Worm (Caenorhabditis elegans) whole organism, L2 larva: ENCODE data around the gene pitr-5.

Experiments used
- C34F6.9 ChIP-seq: fragments of 150-350 bp; optimal IDR thresholded peaks from 2 replicates; lab custom pipeline; 2014; ENCODE audit warnings: missing biosample characterization, missing genetic modification characterization
- F13H6.1 ChIP-seq: sonication (generic microtip); optimal IDR thresholded peaks from 2 replicates; lab custom pipeline; 2016; ENCODE audit warnings: missing genetic modification characterization, missing compliant biosample characterization
- Y55F3AM.14 ChIP-seq: fragments of 200-800 bp; sonication (Bioruptor generic); optimal IDR thresholded peaks from 2 replicates; lab custom pipeline; 2018; ENCODE audit warnings: mild to moderate bottlenecking, missing genetic modification characterization, missing compliant biosample characterization
- ZK546.5 ChIP-seq: sonication (generic microtip); optimal IDR thresholded peaks from 2 replicates; lab custom pipeline; 2017; ENCODE audit warnings: missing biosample characterization, missing genetic modification characterization
- alr-1 ChIP-seq: fragments of 150-350 bp; optimal IDR thresholded peaks from 2 replicates; lab custom pipeline; 2014; ENCODE audit warnings: missing biosample characterization, missing genetic modification characterization
- ama-1 ChIP-seq: fragments of 150-350 bp; optimal IDR thresholded peaks from 2 replicates; lab custom pipeline; 2018; ENCODE audit warnings: inconsistent platforms
- blmp-1 ChIP-seq: sonication (generic microtip); optimal IDR thresholded peaks from 2 replicates; lab custom pipeline; 2017; ENCODE audit warnings: missing genetic modification characterization, mild to moderate bottlenecking, missing compliant biosample characterization, antibody characterized with exemption, moderate library complexity; ENCODE audit not compliant: insufficient read depth
- ceh-16 ChIP-seq: fragments of 150-350 bp; optimal IDR thresholded peaks from 2 replicates; lab custom pipeline; 2014; ENCODE audit warnings: missing biosample characterization, missing genetic modification characterization
- ceh-82 ChIP-seq: fragments of 150-350 bp; optimal IDR thresholded peaks from 2 replicates; lab custom pipeline; 2014; ENCODE audit warnings: missing biosample characterization, missing genetic modification characterization
- crh-2 ChIP-seq: sonication (generic microtip); optimal IDR thresholded peaks from 2 replicates; lab custom pipeline; 2017; ENCODE audit warnings: missing biosample characterization, missing genetic modification characterization
- dmd-4 ChIP-seq: sonication (generic microtip); optimal IDR thresholded peaks from 2 replicates; lab custom pipeline; 2017; ENCODE audit warnings: missing biosample characterization, missing genetic modification characterization
- egl-27 ChIP-seq: sonication (generic microtip); optimal IDR thresholded peaks from 3 replicates; lab custom pipeline; 2017; ENCODE audit warnings: missing biosample characterization, missing genetic modification reagents, missing genetic modification characterization
- elt-3 ChIP-seq: sonication (generic microtip); optimal IDR thresholded peaks from 2 replicates; lab custom pipeline; 2017; ENCODE audit warnings: missing biosample characterization, missing genetic modification characterization
- fos-1 ChIP-seq: fragments of 150-350 bp; optimal IDR thresholded peaks from 2 replicates; lab custom pipeline; 2014; ENCODE audit warnings: missing biosample characterization, missing genetic modification characterization
- gmeb-1 ChIP-seq: fragments of 150-350 bp; optimal IDR thresholded peaks from 2 replicates; lab custom pipeline; 2014; ENCODE audit warnings: missing biosample characterization, missing genetic modification characterization
- lin-11 ChIP-seq: fragments of 150-350 bp; sonication (generic microtip); optimal IDR thresholded peaks from 2 replicates; lab custom pipeline; 2014; ENCODE audit warnings: missing biosample characterization, missing genetic modification characterization, inconsistent platforms, mixed read lengths
- lin-13 ChIP-seq: fragments of 150-350 bp; optimal IDR thresholded peaks from 2 replicates; lab custom pipeline; 2014; ENCODE audit warnings: missing biosample characterization, missing genetic modification reagents, missing genetic modification characterization
- lin-39 ChIP-seq: fragments of 150-350 bp; optimal IDR thresholded peaks from 2 replicates; lab custom pipeline; 2014; ENCODE audit warnings: missing biosample characterization, missing genetic modification reagents, missing genetic modification characterization
- lsy-2 ChIP-seq, 2 experiments: fragments of 150-350 bp in 1 of 2; sonication (generic microtip) in 1 of 2; optimal IDR thresholded peaks; 2 replicates each; lab custom pipeline; 2014 to 2017; ENCODE audit warnings: missing biosample characterization in 2 of 2, missing genetic modification characterization in 2 of 2
- mab-5 ChIP-seq: fragments of 150-350 bp; optimal IDR thresholded peaks from 2 replicates; lab custom pipeline; 2014; ENCODE audit warnings: missing biosample characterization, missing genetic modification characterization
- mbf-1 ChIP-seq: sonication (generic microtip); optimal IDR thresholded peaks from 2 replicates; lab custom pipeline; 2017; ENCODE audit warnings: missing biosample characterization, missing genetic modification characterization
- mdl-1 ChIP-seq, 2 experiments: fragments of 150-350 bp in 1 of 2; sonication (generic microtip) in 1 of 2; optimal IDR thresholded peaks; 2 replicates each; lab custom pipeline; 2017; ENCODE audit warnings: missing biosample characterization in 2 of 2, missing genetic modification characterization in 2 of 2
- nhr-10 ChIP-seq: sonication (generic microtip); optimal IDR thresholded peaks from 2 replicates; lab custom pipeline; 2017; ENCODE audit warnings: missing biosample characterization, missing genetic modification characterization
- nhr-129 ChIP-seq: fragments of 150-350 bp; optimal IDR thresholded peaks from 2 replicates; lab custom pipeline; 2014; ENCODE audit warnings: missing biosample characterization, missing genetic modification characterization
- nhr-21 ChIP-seq: fragments of 150-350 bp; optimal IDR thresholded peaks from 2 replicates; lab custom pipeline; 2014; ENCODE audit warnings: missing biosample characterization, missing genetic modification characterization
- nhr-23 ChIP-seq: fragments of 150-350 bp; optimal IDR thresholded peaks from 2 replicates; lab custom pipeline; 2014; ENCODE audit warnings: missing biosample characterization, missing genetic modification reagents, missing genetic modification characterization
- nhr-25 ChIP-seq: fragments of 150-350 bp; sonication (generic microtip); optimal IDR thresholded peaks from 3 replicates; lab custom pipeline; 2014; ENCODE audit warnings: missing biosample characterization, missing genetic modification characterization
- nhr-6 ChIP-seq: fragments of 150-350 bp; optimal IDR thresholded peaks from 2 replicates; lab custom pipeline; 2014; ENCODE audit warnings: missing biosample characterization, missing genetic modification characterization
- nhr-77 ChIP-seq: fragments of 150-350 bp; optimal IDR thresholded peaks from 2 replicates; lab custom pipeline; 2014; ENCODE audit warnings: missing biosample characterization, missing genetic modification characterization
- sem-4 ChIP-seq: fragments of 150-350 bp; optimal IDR thresholded peaks from 2 replicates; lab custom pipeline; 2014; ENCODE audit warnings: missing biosample characterization, missing genetic modification reagents, missing genetic modification characterization
- skn-1 ChIP-seq: sonication (generic microtip); optimal IDR thresholded peaks from 2 replicates; lab custom pipeline; 2017; ENCODE audit warnings: missing biosample characterization, missing genetic modification characterization
- sma-3 ChIP-seq: sonication (generic microtip); optimal IDR thresholded peaks from 2 replicates; lab custom pipeline; 2016; ENCODE audit warnings: missing genetic modification reagents, missing genetic modification characterization, missing compliant biosample characterization
- sma-9 ChIP-seq, 2 experiments: fragments of 150-350 bp in 1 of 2; sonication (generic microtip) in 1 of 2; optimal IDR thresholded peaks; 2 replicates each; lab custom pipeline; 2014 to 2016; ENCODE audit warnings: missing genetic modification characterization in 2 of 2, mild to moderate bottlenecking in 1 of 2, missing biosample characterization in 1 of 2, missing compliant biosample characterization in 1 of 2, missing genetic modification reagents in 1 of 2, moderate library complexity in 1 of 2
- snpc-4 ChIP-seq: fragments of 150-350 bp; optimal IDR thresholded peaks from 2 replicates; lab custom pipeline; 2014; ENCODE audit warnings: missing biosample characterization, missing genetic modification characterization
- unc-39 ChIP-seq: fragments of 150-350 bp; optimal IDR thresholded peaks from 2 replicates; lab custom pipeline; 2014; ENCODE audit warnings: missing biosample characterization, missing genetic modification characterization
- unc-55 ChIP-seq: fragments of 150-350 bp; sonication (generic microtip); optimal IDR thresholded peaks from 3 replicates; lab custom pipeline; 2014; ENCODE audit warnings: missing biosample characterization, missing genetic modification reagents, missing genetic modification characterization
- zag-1 ChIP-seq: fragments of 150-350 bp; optimal IDR thresholded peaks from 2 replicates; lab custom pipeline; 2014; ENCODE audit warnings: missing biosample characterization, missing genetic modification characterization
- ztf-1 ChIP-seq: fragments of 200-800 bp; sonication (Bioruptor generic); conservative IDR thresholded peaks from 2 replicates; pipeline ENCODE4 v1.3.6; 2022; ENCODE audit warnings: missing genetic modification characterization, missing compliant biosample characterization
- ztf-11 ChIP-seq: sonication (generic microtip); optimal IDR thresholded peaks from 2 replicates; lab custom pipeline; 2017; ENCODE audit warnings: missing biosample characterization, missing genetic modification characterization
- ztf-4 ChIP-seq: fragments of 150-350 bp; optimal IDR thresholded peaks from 2 replicates; lab custom pipeline; 2014; ENCODE audit warnings: missing biosample characterization, missing genetic modification characterization

pitr-5 gene

ce11 chrV:7196037-7196436 is 11.4 kb downstream of the pitr-5 start, which contains the start of gene attf-2:
attf-2 (minus strand) TSS chrV:7196137.
- TF ChIP-seq ceh-82 (no peak), nhr-23 (tag; lab: Kevin White, UChicago) (no peak), alr-1 (tag; lab: Kevin White, UChicago) (no peak), unc-39 (tag; lab: Kevin White, UChicago) (no peak), fos-1 (no peak), lin-39 (tag; lab: Kevin White, UChicago) (no peak), crh-2 (tag; lab: Kevin White, UChicago) (no peak), lsy-2 (tag; optimal IDR thresholded peaks at IDR 0.05; lab: Kevin White, UChicago) (no peak), gmeb-1 (tag; lab: Kevin White, UChicago) (no peak), unc-55 (GFP tag; lab: Kevin White, UChicago) (no peak), C34F6.9 (tag; lab: Kevin White, UChicago) (no peak)

ce11 chrV:7196498-7196966 is 11.9 kb downstream of the pitr-5 start, which contains the start of gene F09G2.2:
F09G2.2 (plus strand) TSS chrV:7196916.
- TF ChIP-seq ztf-1 (GFP tag; lab: Robert Waterston, UW) (no peak), mbf-1 (tag; lab: Kevin White, UChicago) (no peak), dmd-4 (no peak), nhr-77 (peak; percentile 45), nhr-129 (peak; percentile 90), ZK546.5 (peak; percentile 31), sem-4 (tag; lab: Kevin White, UChicago) (peak; percentile 84), lin-13 (GFP tag; lab: Kevin White, UChicago) (peak; percentile 94), ceh-16 (tag; lab: Kevin White, UChicago) (peak; percentile 91), Y55F3AM.14 (GFP tag; lab: Kevin White, UChicago) (peak; percentile 33), elt-3 (tag; lab: Kevin White, UChicago) (no peak), crh-2 (tag; lab: Kevin White, UChicago) (peak; percentile 95), mdl-1 (tag; optimal IDR thresholded peaks at IDR 0.05; lab: Kevin White, UChicago) (peak in 1 of 2 experiments; percentile 48), skn-1 (tag; lab: Kevin White, UChicago) (no peak), unc-55 (GFP tag; lab: Kevin White, UChicago) (peak; percentile 96), ceh-82 (peak; percentile 47), snpc-4 (tag; lab: Kevin White, UChicago) (peak; percentile 71), sma-3 (GFP tag; lab: Kevin White, UChicago) (peak; percentile 93), ama-1 (lab: Kevin White, UChicago) (peak; percentile 64), blmp-1 (tag; lab: Kevin White, UChicago) (peak; percentile 76), F13H6.1 (peak; percentile 89), nhr-21 (tag; lab: Kevin White, UChicago) (peak; percentile 88), egl-27 (tag; lab: Kevin White, UChicago) (peak; percentile 78), nhr-10 (tag; lab: Kevin White, UChicago) (no peak), lsy-2 (tag; optimal IDR thresholded peaks at IDR 0.05; lab: Kevin White, UChicago) (peak; percentile 73 to 92), zag-1 (tag; lab: Kevin White, UChicago) (peak; percentile 47), lin-11 (tag; lab: Kevin White, UChicago) (peak; percentile 90), ztf-11 (tag; lab: Kevin White, UChicago) (no peak), fos-1 (peak; percentile 90), ztf-4 (tag; lab: Kevin White, UChicago) (peak; percentile 71), gmeb-1 (tag; lab: Kevin White, UChicago) (peak; percentile 90), nhr-6 (tag; lab: Kevin White, UChicago) (peak; percentile 80), sma-9 (GFP tag; optimal IDR thresholded peaks at IDR 0.05; lab: Kevin White, UChicago) (peak; percentile 93), sma-9 (tag; optimal IDR thresholded peaks at IDR 0.05; lab: Kevin White, UChicago) (no peak), unc-39 (tag; lab: Kevin White, UChicago) (no peak), C34F6.9 (tag; lab: Kevin White, UChicago) (peak; percentile 97), nhr-25 (tag; lab: Kevin White, UChicago) (peak; percentile 90), mab-5 (tag; lab: Kevin White, UChicago) (peak; percentile 76)
